Worm (Caenorhabditis elegans) whole organism, L4 larva: ENCODE results near the gene C06C3.10.

Experiments
- aha-1 ChIP-seq: fragments of 150-350 bp; peaks from one replicate; lab custom pipeline; 2014; ENCODE audit warnings: missing biosample characterization, missing genetic modification characterization
- lsy-2 ChIP-seq, 2 experiments: fragments of 150-350 bp in 1 of 2; sonication (generic microtip) in 1 of 2; optimal IDR thresholded peaks; 2 replicates each; lab custom pipeline; 2014 to 2017; ENCODE audit warnings: missing biosample characterization in 2 of 2, missing genetic modification characterization in 2 of 2
- nhr-237 ChIP-seq: sonication (generic microtip); optimal IDR thresholded peaks from 2 replicates; lab custom pipeline; 2017; ENCODE audit warnings: missing biosample characterization, missing genetic modification characterization

ce11 chrII:9378174-9378573 lies 1.1 kb upstream of the C06C3.10 start:
- TF ChIP-seq aha-1 (tag; lab: Kevin White, UChicago) (no peak), nhr-237 (tag; lab: Kevin White, UChicago) (no peak), lsy-2 (tag; optimal IDR thresholded peaks at IDR 0.05; lab: Kevin White, UChicago) (no peak)
